Worm (Caenorhabditis elegans): ENCODE data around the gene clec-29.

The clec-29 gene

ce11 chrV:16706549-16706948, 32.5 kb downstream of the clec-29 start, which contains the start of gene clec-9:
Gene clec-9 (minus strand): TSS chrV:16706649.
- no peak for TF ChIP-seq syd-9 (tag; optimal IDR thresholded peaks at IDR 0.05)

- TF ChIP-seq C38D4.7 (GFP tag; optimal IDR thresholded peaks at IDR 0.05) = peak; percentile 36
- TF ChIP-seq lin-11 (tag; optimal IDR thresholded peaks at IDR 0.05) = peak; percentile 42
- TF ChIP-seq tbx-7 (tag; optimal IDR thresholded peaks at IDR 0.05) = no peak
- TF ChIP-seq pha-2 (tag; optimal IDR thresholded peaks at IDR 0.05) = peak; percentile 57
- TF ChIP-seq ceh-19 (GFP tag; optimal IDR thresholded peaks at IDR 0.05) = peak; percentile 41
- TF ChIP-seq gmeb-2 (tag; optimal IDR thresholded peaks at IDR 0.05) = peak; percentile 40
- TF ChIP-seq K02D7.2 (tag; optimal IDR thresholded peaks at IDR 0.05) = peak; percentile 32
- TF ChIP-seq hlh-6 (tag; optimal IDR thresholded peaks at IDR 0.05) = no peak
- TF ChIP-seq elt-4 (tag; optimal IDR thresholded peaks at IDR 0.05) = no peak
- TF ChIP-seq che-1 (tag; optimal IDR thresholded peaks at IDR 0.05) = peak; percentile 61
- peak; percentile 5 for TF ChIP-seq ceh-6 (GFP tag; optimal IDR thresholded peaks at IDR 0.05)
- no peak for TF ChIP-seq unc-86 (tag; optimal IDR thresholded peaks at IDR 0.05)
- no peak for TF ChIP-seq ahr-1 (tag; optimal IDR thresholded peaks at IDR 0.05)
- peak; percentile 23 for TF ChIP-seq hlh-13 (GFP tag; optimal IDR thresholded peaks at IDR 0.05)
Observed at ce11 chrV:16699752-16700259, 39.2 kb downstream of the clec-29 start, which contains the start of gene Y70C5C.1. Gene Y70C5C.1 (plus strand): TSS chrV:16700209.

- TF ChIP-seq tbx-2 (tag; optimal IDR thresholded peaks at IDR 0.05) (no peak), hlh-13 (GFP tag; optimal IDR thresholded peaks at IDR 0.05) (no peak), F13H6.1 (tag; optimal IDR thresholded peaks at IDR 0.05) (no peak), ahr-1 (tag; optimal IDR thresholded peaks at IDR 0.05) (no peak), sox-2 (GFP tag; IDR thresholded peaks at IDR 0.05) (no peak), sox-4 (tag; optimal IDR thresholded peaks at IDR 0.05) (no peak), C38D4.7 (GFP tag; optimal IDR thresholded peaks at IDR 0.05) (no peak), pag-3 (tag; optimal IDR thresholded peaks at IDR 0.05; ENCODE audit: borderline replicate concordance) (no peak), fkh-10 (GFP tag; optimal IDR thresholded peaks at IDR 0.05) (no peak), fkh-6 (tag; optimal IDR thresholded peaks at IDR 0.05) (no peak), C08G9.2 (tag; optimal IDR thresholded peaks at IDR 0.05) (no peak)
Observed at ce11 chrV:16697178-16697577, 41.8 kb downstream of the clec-29 start, which contains the start of gene srw-41. Gene srw-41 (plus strand): TSS chrV:16697478.

- TF ChIP-seq pax-1 (tag; optimal IDR thresholded peaks at IDR 0.05) = no peak
Observed at ce11 chrV:16695499-16695898, 43.5 kb downstream of the clec-29 start.

- no peak for TF ChIP-seq dve-1 (tag; optimal IDR thresholded peaks at IDR 0.05)
- TF ChIP-seq gmeb-2 (tag; optimal IDR thresholded peaks at IDR 0.05) = no peak
Observed at ce11 chrV:16694538-16694937, 44.5 kb downstream of the clec-29 start, which contains the start of gene srz-101. Gene srz-101 (plus strand): TSS chrV:16694838.

DNA sequence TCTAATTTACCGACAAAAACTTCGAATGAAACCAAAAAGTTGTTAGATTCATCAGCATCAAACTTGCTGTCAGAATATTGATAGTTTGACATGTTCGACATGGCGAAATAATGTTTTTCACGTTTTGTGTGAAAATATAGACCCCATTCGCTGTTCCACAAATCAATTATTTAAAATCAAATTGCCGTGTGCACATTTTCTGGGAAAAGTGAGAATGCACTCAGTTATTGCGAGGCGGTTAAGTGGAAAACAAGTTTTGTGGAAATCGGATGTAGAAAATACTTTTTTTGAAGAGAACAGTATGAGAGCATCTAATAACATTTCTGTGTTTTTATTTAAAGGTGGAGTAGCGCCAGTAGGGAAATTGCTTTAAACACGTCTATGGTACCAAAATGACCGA, 45.3 kb downstream of the clec-29 start, which contains the start of gene srw-42:
Gene srw-42 (minus strand): TSS at position 101 of the 400 bp plus-strand sequence.
- TF ChIP-seq hlh-13 (GFP tag; optimal IDR thresholded peaks at IDR 0.05) = no peak
- TF ChIP-seq pag-3 (tag; optimal IDR thresholded peaks at IDR 0.05; ENCODE audit: borderline replicate concordance) = no peak
- no peak for TF ChIP-seq nfya-1 (tag; optimal IDR thresholded peaks at IDR 0.05)
- no peak for TF ChIP-seq ceh-24 (tag; optimal IDR thresholded peaks at IDR 0.05)
- no peak for TF ChIP-seq pat-9 (tag; optimal IDR thresholded peaks at IDR 0.05)
- TF ChIP-seq odd-2 (tag; optimal IDR thresholded peaks at IDR 0.05) = no peak
- TF ChIP-seq elt-4 (tag; optimal IDR thresholded peaks at IDR 0.05) = no peak
- no peak for TF ChIP-seq ref-2 (tag; optimal IDR thresholded peaks at IDR 0.05)
- no peak for TF ChIP-seq K09A11.1 (tag; optimal IDR thresholded peaks at IDR 0.05; ENCODE audit: insufficient read depth)
- TF ChIP-seq nhr-11 (tag; optimal IDR thresholded peaks at IDR 0.05) = no peak
- TF ChIP-seq ceh-48 (tag; optimal IDR thresholded peaks at IDR 0.05) = no peak
- TF ChIP-seq eyg-1 (tag; optimal IDR thresholded peaks at IDR 0.05) = no peak
- TF ChIP-seq pqm-1 (tag; optimal IDR thresholded peaks at IDR 0.05) = no peak

All from whole organism, late embryonic.